Fruit fly (Drosophila melanogaster) whole organism, embryonic: ENCODE results near the gene Sb.

Experiments used
- Bteb2 ChIP-seq: fragments of 200-800 bp; sonication (Bioruptor generic); optimal IDR thresholded peaks from 2 replicates; lab custom pipeline; 2016; ENCODE audit warnings: missing biosample characterization, missing genetic modification characterization
- CG10543 ChIP-seq: fragments of 200-800 bp; sonication (Bioruptor generic); optimal IDR thresholded peaks from 3 replicates; lab custom pipeline; 2017; ENCODE audit warnings: missing biosample characterization, mild to moderate bottlenecking, missing genetic modification characterization, moderate library complexity
- CG11504 ChIP-seq: fragments of 200-800 bp; sonication (Bioruptor generic); optimal IDR thresholded peaks from 3 replicates; lab custom pipeline; 2019; ENCODE audit warnings: missing biosample characterization, mild to moderate bottlenecking, missing genetic modification characterization, moderate library complexity
- CG12744 ChIP-seq: fragments of 200-800 bp; sonication (Bioruptor generic); optimal IDR thresholded peaks from 2 replicates; lab custom pipeline; 2016; ENCODE audit warnings: missing biosample characterization, missing genetic modification characterization
- CG14014 ChIP-seq: fragments of 200-800 bp; sonication (Bioruptor generic); IDR thresholded peaks from 2 replicates; pipeline ENCODE4 v1.3.6; 2022; ENCODE audit warnings: missing biosample characterization, missing genetic modification characterization
- CG15601 ChIP-seq: fragments of 200-800 bp; sonication (Bioruptor generic); optimal IDR thresholded peaks from 3 replicates; lab custom pipeline; 2019; ENCODE audit warnings: missing biosample characterization, mild to moderate bottlenecking, missing genetic modification characterization, moderate library complexity
- CG18262 ChIP-seq: fragments of 200-800 bp; optimal IDR thresholded peaks from 3 replicates; lab custom pipeline; 2019; ENCODE audit warnings: missing biosample characterization, mild to moderate bottlenecking, missing genetic modification characterization, moderate library complexity
- CG3065 ChIP-seq: fragments of 200-800 bp; sonication (Bioruptor generic); optimal IDR thresholded peaks from 2 replicates; lab custom pipeline; 2016; ENCODE audit warnings: missing biosample characterization, missing genetic modification characterization
- CG4360 ChIP-seq: fragments of 200-800 bp; sonication (Bioruptor generic); IDR thresholded peaks from 2 replicates; pipeline ENCODE4 v1.3.6; 2022; ENCODE audit warnings: missing biosample characterization, missing genetic modification characterization
- CG5953 ChIP-seq: fragments of 200-800 bp; sonication (Bioruptor generic); IDR thresholded peaks from 2 replicates; pipeline ENCODE4 v1.3.6; 2022; ENCODE audit warnings: missing biosample characterization, missing genetic modification characterization
- CG6254 ChIP-seq: fragments of 200-800 bp; sonication (Bioruptor generic); optimal IDR thresholded peaks from 3 replicates; lab custom pipeline; 2017; ENCODE audit warnings: mild to moderate bottlenecking, missing biosample characterization, missing genetic modification reagents, missing genetic modification characterization
- CG8290 ChIP-seq, 3 experiments: fragments of 200-800 bp; sonication (Bioruptor generic); optimal IDR thresholded peaks; 2 replicates each; lab custom pipeline; 2016 to 2019; ENCODE audit warnings: missing biosample characterization in 3 of 3, missing genetic modification characterization in 3 of 3, mild to moderate bottlenecking in 2 of 3, moderate library complexity in 1 of 3
- CG9215 ChIP-seq: fragments of 200-800 bp; sonication (Bioruptor generic); IDR thresholded peaks from 2 replicates; pipeline ENCODE4 v1.3.6; 2022; ENCODE audit warnings: missing biosample characterization, missing genetic modification characterization
- Dad ChIP-seq: fragments of 200-800 bp; sonication (Bioruptor generic); optimal IDR thresholded peaks from 3 replicates; lab custom pipeline; 2016; ENCODE audit warnings: missing biosample characterization, missing genetic modification characterization
- Fer1 ChIP-seq: fragments of 200-800 bp; sonication (Bioruptor generic); optimal IDR thresholded peaks from 2 replicates; lab custom pipeline; 2017; ENCODE audit warnings: missing biosample characterization, mild to moderate bottlenecking, missing genetic modification characterization
- GATAe ChIP-seq: fragments of 200-800 bp; sonication (Bioruptor generic); conservative IDR thresholded peaks from 2 replicates; pipeline ENCODE4 v1.3.6; 2022; ENCODE audit warnings: missing biosample characterization, missing genetic modification characterization
- H2.0 ChIP-seq: fragments of 200-800 bp; sonication (Bioruptor generic); IDR thresholded peaks from 2 replicates; pipeline ENCODE4 v1.3.6; 2022; ENCODE audit warnings: missing biosample characterization, missing genetic modification characterization
- HmgZ ChIP-seq: fragments of 200-800 bp; sonication (Bioruptor generic); optimal IDR thresholded peaks from 2 replicates; lab custom pipeline; 2018; ENCODE audit warnings: missing biosample characterization, mild to moderate bottlenecking, missing genetic modification characterization
- Hr39 ChIP-seq: fragments of >200 bp; optimal IDR thresholded peaks from 2 replicates; lab custom pipeline; 2017
- Hr78 ChIP-seq, 2 experiments: fragments of 200-800 bp in 1 of 2; fragments of >200 bp in 1 of 2; sonication (Bioruptor generic) in 1 of 2; optimal IDR thresholded peaks; 2 replicates each; lab custom pipeline; 2017 to 2019; ENCODE audit warnings: missing biosample characterization in 2 of 2, missing genetic modification characterization in 2 of 2, mild to moderate bottlenecking in 1 of 2, moderate library complexity in 1 of 2
- MBD-R2 ChIP-seq: fragments of 200-800 bp; sonication (Bioruptor generic); IDR thresholded peaks from 2 replicates; pipeline ENCODE4 v1.3.6; 2022; ENCODE audit warnings: missing biosample characterization, missing genetic modification characterization
- ac ChIP-seq: fragments of 200-800 bp; sonication (Bioruptor generic); optimal IDR thresholded peaks from 3 replicates; lab custom pipeline; 2017; ENCODE audit warnings: missing biosample characterization, mild to moderate bottlenecking, missing genetic modification characterization
- bowl ChIP-seq: fragments of 200-800 bp; sonication (Bioruptor generic); IDR thresholded peaks from 2 replicates; pipeline ENCODE4 v1.3.6; 2022; ENCODE audit warnings: missing biosample characterization, missing genetic modification characterization
- btn ChIP-seq: fragments of 200-800 bp; sonication (Bioruptor generic); optimal IDR thresholded peaks from 2 replicates; lab custom pipeline; 2016; ENCODE audit warnings: missing biosample characterization, missing genetic modification characterization
- caup ChIP-seq: fragments of 200-800 bp; sonication (Bioruptor generic); optimal IDR thresholded peaks from 3 replicates; lab custom pipeline; 2017; ENCODE audit warnings: missing biosample characterization, mild to moderate bottlenecking, missing genetic modification characterization, moderate library complexity; ENCODE audit not compliant: severe bottlenecking
- danr ChIP-seq: fragments of 200-800 bp; sonication (Bioruptor generic); IDR thresholded peaks from 2 replicates; pipeline ENCODE4 v1.3.6; 2022; ENCODE audit warnings: missing biosample characterization, missing genetic modification characterization
- en ChIP-seq: fragments of 200-800 bp; sonication (Bioruptor generic); optimal IDR thresholded peaks from 2 replicates; lab custom pipeline; 2016; ENCODE audit warnings: missing biosample characterization, missing genetic modification characterization
- gcm2 ChIP-seq: fragments of 200-800 bp; sonication (Bioruptor generic); optimal IDR thresholded peaks from 2 replicates; lab custom pipeline; 2016; ENCODE audit warnings: missing biosample characterization, missing genetic modification characterization
- grn ChIP-seq: fragments of 200-800 bp; sonication (Bioruptor generic); optimal IDR thresholded peaks from 3 replicates; lab custom pipeline; 2017; ENCODE audit warnings: missing biosample characterization, missing genetic modification characterization
- ind ChIP-seq: fragments of 200-800 bp; sonication (Bioruptor generic); optimal IDR thresholded peaks from 3 replicates; lab custom pipeline; 2016; ENCODE audit warnings: missing biosample characterization, missing genetic modification characterization
- inv ChIP-seq: fragments of 200-800 bp; sonication (Bioruptor generic); IDR thresholded peaks from 2 replicates; pipeline ENCODE4 v1.3.6; 2022; ENCODE audit warnings: missing biosample characterization, missing genetic modification characterization; ENCODE audit not compliant: partially characterized antibody
- jing ChIP-seq: fragments of 200-800 bp; sonication (Bioruptor generic); optimal IDR thresholded peaks from 2 replicates; lab custom pipeline; 2018; ENCODE audit warnings: missing biosample characterization, mild to moderate bottlenecking, missing genetic modification characterization
- schlank ChIP-seq: fragments of 200-800 bp; sonication (Bioruptor generic); optimal IDR thresholded peaks from 2 replicates; lab custom pipeline; 2018; ENCODE audit warnings: missing biosample characterization, mild to moderate bottlenecking, missing genetic modification characterization
- tup ChIP-seq: fragments of 200-800 bp; sonication (Bioruptor generic); optimal IDR thresholded peaks from 2 replicates; lab custom pipeline; 2016; ENCODE audit warnings: missing biosample characterization, mild to moderate bottlenecking, missing genetic modification characterization, moderate library complexity
- unc-4 ChIP-seq: fragments of 200-800 bp; sonication (Bioruptor generic); IDR thresholded peaks from 2 replicates; pipeline ENCODE4 v1.3.6; 2022; ENCODE audit warnings: missing biosample characterization, missing genetic modification characterization; ENCODE audit not compliant: partially characterized antibody

Sb gene

dm6 chr3R:16190782-16191181 is 74.8 kb downstream of the Sb start (continued):
- TF ChIP-seq GATAe (GFP tag; lab: Robert Waterston, UW) (peak; percentile 31; the same call in 1 of the 2 replicates), CG15601 (tag; lab: Kevin White, UChicago) (peak; percentile 30), MBD-R2 (no peak), CG9215 (GFP tag; lab: Robert Waterston, UW) (no peak), danr (no peak), Hr78 (GFP tag; optimal IDR thresholded peaks at IDR 0.05; lab: Kevin White, UChicago) (peak in 1 of 2 experiments; percentile 77), gcm2 (GFP tag; lab: Kevin White, UChicago) (no peak), CG3065 (GFP tag; lab: Kevin White, UChicago) (no peak), bowl (GFP tag; lab: Robert Waterston, UW) (no peak), CG12744 (GFP tag; lab: Kevin White, UChicago) (no peak), CG14014 (GFP tag; lab: Robert Waterston, UW) (no peak), Bteb2 (no peak), CG5953 (GFP tag; lab: Robert Waterston, UW) (no peak), grn (GFP tag; lab: Kevin White, UChicago) (peak; percentile 15), jing (GFP tag; lab: Kevin White, UChicago) (no peak), Fer1 (GFP tag; lab: Kevin White, UChicago) (peak; percentile 5), CG8290 (GFP tag; optimal IDR thresholded peaks at IDR 0.05; lab: Kevin White, UChicago) (no peak), CG8290 (tag; optimal IDR thresholded peaks at IDR 0.05; lab: Kevin White, UChicago) (peak in 1 of 2 experiments; percentile 17), en (GFP tag; lab: Kevin White, UChicago) (peak; percentile 44), ac (GFP tag; lab: Kevin White, UChicago) (no peak), ind (no peak), btn (no peak), unc-4 (GFP tag; lab: Robert Waterston, UW) (no peak), HmgZ (tag; lab: Kevin White, UChicago) (peak; percentile 10), H2.0 (GFP tag; lab: Robert Waterston, UW) (no peak), caup (GFP tag; lab: Kevin White, UChicago) (no peak), CG18262 (tag; lab: Kevin White, UChicago) (no peak), CG4360 (no peak), tup (GFP tag; lab: Kevin White, UChicago) (no peak), CG6254 (no peak), schlank (tag; lab: Kevin White, UChicago) (no peak), Dad (no peak), CG11504 (tag; lab: Kevin White, UChicago) (no peak), CG10543 (no peak), Hr39 (lab: Kevin White, UChicago) (no peak), inv (GFP tag; lab: Robert Waterston, UW) (no peak)
